Worm (Caenorhabditis elegans): ENCODE measurements around the gene puf-9.

Gene puf-9

DNA sequence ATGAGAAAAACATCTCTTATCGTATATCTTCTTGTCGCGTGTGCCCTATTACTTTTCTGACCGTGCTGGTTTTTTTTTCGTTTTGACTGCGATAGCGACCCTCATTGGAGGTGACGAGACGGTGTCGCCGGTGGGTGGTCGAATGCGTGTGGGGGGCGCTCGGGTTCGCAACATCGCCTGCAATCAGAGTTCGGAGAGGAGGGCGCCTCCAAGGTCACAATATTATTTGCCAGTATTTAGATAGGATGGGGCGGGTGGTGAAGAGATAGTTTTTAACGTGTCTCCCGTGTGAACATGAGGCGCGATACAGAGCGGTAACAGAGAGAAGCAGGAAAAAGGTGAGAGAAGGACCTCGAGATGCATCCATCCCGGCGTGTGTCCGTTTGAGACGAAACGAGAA, 20.5 kb upstream of the puf-9 start:
- TF ChIP-seq dmd-4 (tag; optimal IDR thresholded peaks at IDR 0.05) (no peak), fos-1 (tag; optimal IDR thresholded peaks at IDR 0.05) (no peak), sem-4 (tag; optimal IDR thresholded peaks at IDR 0.05) (no peak), unc-55 (GFP tag; optimal IDR thresholded peaks at IDR 0.05) (no peak), nhr-129 (tag; optimal IDR thresholded peaks at IDR 0.05) (no peak), nhr-77 (tag; optimal IDR thresholded peaks at IDR 0.05) (no peak), nhr-6 (tag; optimal IDR thresholded peaks at IDR 0.05) (no peak), unc-39 (tag; optimal IDR thresholded peaks at IDR 0.05) (no peak), ama-1 (optimal IDR thresholded peaks at IDR 0.05) (no peak), blmp-1 (tag; optimal IDR thresholded peaks at IDR 0.05; ENCODE audit: insufficient read depth) (peak; percentile 21), ztf-11 (tag; optimal IDR thresholded peaks at IDR 0.05) (no peak), skn-1 (tag; optimal IDR thresholded peaks at IDR 0.05) (no peak), lin-13 (GFP tag; optimal IDR thresholded peaks at IDR 0.05) (no peak), nhr-23 (tag; optimal IDR thresholded peaks at IDR 0.05) (no peak), snpc-4 (tag; optimal IDR thresholded peaks at IDR 0.05) (no peak), F13H6.1 (tag; optimal IDR thresholded peaks at IDR 0.05) (peak; percentile 1), unc-62 (GFP tag; optimal IDR thresholded peaks at IDR 0.05) (no peak), ceh-16 (tag; optimal IDR thresholded peaks at IDR 0.05) (peak; percentile 59), ztf-1 (GFP tag; conservative IDR thresholded peaks at IDR 0.05) (no peak), zag-1 (tag; optimal IDR thresholded peaks at IDR 0.05) (no peak), R02D3.7 (tag; optimal IDR thresholded peaks at IDR 0.05) (no peak), lin-39 (tag; optimal IDR thresholded peaks at IDR 0.05) (no peak), lsy-2 (tag; optimal IDR thresholded peaks at IDR 0.05) (no peak), sma-9 (GFP tag; optimal IDR thresholded peaks at IDR 0.05) (peak; percentile 20), sma-9 (tag; optimal IDR thresholded peaks at IDR 0.05) (no peak), elt-1 (tag; optimal IDR thresholded peaks at IDR 0.05) (no peak), sma-3 (GFP tag; optimal IDR thresholded peaks at IDR 0.05) (peak; percentile 44), mdl-1 (tag; optimal IDR thresholded peaks at IDR 0.05) (peak in 1 of 2 experiments; percentile 23), nhr-11 (tag; optimal IDR thresholded peaks at IDR 0.05) (no peak), nhr-21 (tag; optimal IDR thresholded peaks at IDR 0.05) (peak; percentile 30), nhr-25 (tag; optimal IDR thresholded peaks at IDR 0.05) (peak; percentile 50), elt-3 (tag; optimal IDR thresholded peaks at IDR 0.05) (no peak)

DNA sequence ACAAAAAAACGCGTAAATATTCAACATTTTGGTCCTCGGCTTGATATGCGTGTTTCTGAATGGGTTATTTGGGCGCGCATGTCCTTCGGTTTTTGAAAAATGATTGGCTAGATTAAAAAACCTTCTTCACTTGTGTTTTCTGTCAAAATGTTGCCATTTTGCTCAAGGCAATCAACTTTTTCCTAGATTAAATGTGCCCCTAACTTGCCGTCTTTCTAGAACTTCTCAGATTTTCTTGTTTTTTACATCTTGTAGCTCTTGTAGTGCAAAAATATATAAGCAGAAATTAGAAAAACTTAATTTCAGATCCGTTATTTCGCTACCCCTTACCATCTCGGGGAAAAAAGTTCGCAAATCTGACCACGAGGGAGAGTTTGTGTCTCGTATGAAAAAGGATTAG, 19.6 kb upstream of the puf-9 start, which contains the start of gene hbl-1:
Gene hbl-1, plus strand, starts transcription at position 301 of the 400 bp plus-strand sequence.
- TF ChIP-seq zag-1 (tag; optimal IDR thresholded peaks at IDR 0.05) (no peak), ztf-11 (tag; optimal IDR thresholded peaks at IDR 0.05) (no peak)

DNA sequence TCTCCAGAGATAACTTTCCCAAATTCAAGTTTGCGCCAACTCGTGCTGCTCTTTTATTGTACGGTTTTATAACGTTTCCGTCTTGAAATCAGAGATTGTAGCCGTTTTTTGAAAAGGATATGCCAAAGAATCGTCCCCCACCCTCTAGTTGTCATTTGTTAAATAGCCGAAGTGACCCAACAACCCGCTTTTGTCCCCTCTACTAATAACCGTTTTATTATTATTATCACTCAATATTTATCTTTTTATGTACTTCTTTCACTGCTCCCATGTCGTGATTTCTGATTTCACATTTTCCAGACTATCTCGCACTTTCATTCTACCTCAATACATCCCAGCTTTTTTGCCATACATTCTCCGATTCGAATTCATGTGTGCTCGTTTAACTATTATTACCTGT, 14.4 kb upstream of the puf-9 start:
- TF ChIP-seq ztf-11 (tag; optimal IDR thresholded peaks at IDR 0.05), result no peak
- TF ChIP-seq peb-1 (tag; optimal IDR thresholded peaks at IDR 0.05), result no peak
- TF ChIP-seq nhr-21 (tag; optimal IDR thresholded peaks at IDR 0.05), result no peak

DNA sequence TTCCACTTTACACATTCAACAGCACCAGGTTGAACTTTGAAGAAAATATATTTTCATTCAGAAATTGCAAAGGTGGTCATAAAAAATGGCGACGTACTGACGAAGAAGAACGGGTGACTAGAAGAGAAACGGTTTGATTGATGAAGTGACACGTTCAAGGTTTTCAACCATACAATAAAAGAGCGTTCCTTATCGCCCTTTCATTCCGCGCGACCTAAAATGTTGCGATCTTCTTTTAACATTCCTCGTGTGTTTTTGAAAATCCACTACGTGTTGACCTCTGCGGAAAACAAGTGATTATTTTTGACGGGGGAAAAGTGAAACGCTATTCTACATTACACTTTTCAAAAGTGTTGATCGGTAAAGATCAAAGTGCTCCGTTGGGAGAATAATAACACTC, 13.3 kb upstream of the puf-9 start:
- TF ChIP-seq ztf-11 (tag; optimal IDR thresholded peaks at IDR 0.05) (no peak), blmp-1 (tag; optimal IDR thresholded peaks at IDR 0.05; ENCODE audit: insufficient read depth) (peak; percentile 81), unc-39 (tag; optimal IDR thresholded peaks at IDR 0.05) (no peak), mdl-1 (tag; optimal IDR thresholded peaks at IDR 0.05) (peak in 1 of 2 experiments; percentile 7), ceh-16 (tag; optimal IDR thresholded peaks at IDR 0.05) (peak; percentile 77), lsy-2 (tag; optimal IDR thresholded peaks at IDR 0.05) (peak in 1 of 2 experiments; percentile 21), nhr-25 (tag; optimal IDR thresholded peaks at IDR 0.05) (peak; percentile 88), ztf-4 (tag; optimal IDR thresholded peaks at IDR 0.05) (no peak), lin-13 (GFP tag; optimal IDR thresholded peaks at IDR 0.05) (peak; percentile 13), egl-27 (tag; optimal IDR thresholded peaks at IDR 0.05) (peak; percentile 50), nhr-6 (tag; optimal IDR thresholded peaks at IDR 0.05) (peak; percentile 43), crh-2 (tag; optimal IDR thresholded peaks at IDR 0.05) (peak; percentile 47), sma-3 (GFP tag; optimal IDR thresholded peaks at IDR 0.05) (peak; percentile 50), sma-9 (GFP tag; optimal IDR thresholded peaks at IDR 0.05) (peak; percentile 70), sma-9 (tag; optimal IDR thresholded peaks at IDR 0.05) (no peak), fos-1 (tag; optimal IDR thresholded peaks at IDR 0.05) (peak; percentile 55), Y55F3AM.14 (GFP tag; optimal IDR thresholded peaks at IDR 0.05) (no peak), nhr-21 (tag; optimal IDR thresholded peaks at IDR 0.05) (peak; percentile 65)
